In the genomic region with DNA sequence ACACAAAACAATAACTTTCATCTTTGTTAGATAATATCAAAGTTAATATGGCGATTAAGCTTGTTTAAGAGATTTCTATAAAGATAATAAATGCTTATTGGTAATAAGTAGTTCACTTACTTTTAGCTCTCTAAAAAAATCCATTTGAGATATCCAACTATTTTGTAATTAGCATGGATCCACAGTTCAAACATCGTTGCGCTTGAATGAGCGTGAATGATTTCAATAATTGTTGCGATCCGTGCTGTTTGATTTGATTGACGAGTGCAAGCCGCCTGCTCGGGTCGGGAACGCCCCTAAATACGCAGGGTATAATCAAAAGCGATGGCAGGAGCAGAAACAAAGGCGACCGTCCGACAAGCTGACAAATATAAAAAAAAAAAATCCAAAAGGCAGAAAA, we compare ENCODE assay signal across 3 fruit fly cellular contexts.
TF ChIP-seq lines count a peak whose summit lies in the region.

No protein-coding gene starts in this region.

TF ChIP-seq in whole organism, prepupa, 60 proteins besides CTCF, POLR2A, EP300 and RAD21 (continues in another document):
- TF ChIP-seq CG15336 (GFP tag; IDR thresholded peaks at IDR 0.05; lab: Robert Waterston, UW) (no peak), acj6 (GFP tag; optimal IDR thresholded peaks at IDR 0.05; lab: Kevin White, UChicago) (peak; percentile 2), Sox102F (GFP tag; optimal IDR thresholded peaks at IDR 0.05; lab: Kevin White, UChicago) (peak; percentile 32), CG11294 (GFP tag; IDR thresholded peaks at IDR 0.05; lab: Robert Waterston, UW) (no peak), CG11762 (GFP tag; optimal IDR thresholded peaks at IDR 0.05; lab: Kevin White, UChicago; ENCODE audit: insufficient read depth) (no peak), CG32006 (GFP tag; optimal IDR thresholded peaks at IDR 0.05; lab: Kevin White, UChicago) (no peak), CG9139 (GFP tag; optimal IDR thresholded peaks at IDR 0.05; lab: Kevin White, UChicago) (no peak), CG6854 (GFP tag; optimal IDR thresholded peaks at IDR 0.05; lab: Kevin White, UChicago) (no peak), CG3032 (tag; optimal IDR thresholded peaks at IDR 0.05; lab: Kevin White, UChicago) (peak; percentile 18), Hr4 (GFP tag; optimal IDR thresholded peaks at IDR 0.05; lab: Kevin White, UChicago) (no peak), CG34406 (GFP tag; optimal IDR thresholded peaks at IDR 0.05; lab: Kevin White, UChicago) (peak; percentile 33), OdsH (GFP tag; optimal IDR thresholded peaks at IDR 0.05; lab: Kevin White, UChicago) (peak; percentile 11), CG8632 (GFP tag; optimal IDR thresholded peaks at IDR 0.05; lab: Kevin White, UChicago) (peak; percentile 19), vri (GFP tag; optimal IDR thresholded peaks at IDR 0.05; lab: Kevin White, UChicago) (no peak), dsx (GFP tag; optimal IDR thresholded peaks at IDR 0.05; lab: Kevin White, UChicago; ENCODE audit: poor library complexity, severe bottlenecking) (no peak), Gug (GFP tag; IDR thresholded peaks at IDR 0.05; lab: Robert Waterston, UW) (no peak), fkh (GFP tag; optimal IDR thresholded peaks at IDR 0.05; lab: Kevin White, UChicago) (no peak), Ets21C (GFP tag; optimal IDR thresholded peaks at IDR 0.05; lab: Kevin White, UChicago) (no peak), Met (GFP tag; optimal IDR thresholded peaks at IDR 0.05; lab: Kevin White, UChicago) (peak; percentile 46), fd59A (GFP tag; optimal IDR thresholded peaks at IDR 0.05; lab: Kevin White, UChicago) (no peak), CG6792 (GFP tag; optimal IDR thresholded peaks at IDR 0.05; lab: Kevin White, UChicago) (no peak), net (GFP tag; optimal IDR thresholded peaks at IDR 0.05; lab: Kevin White, UChicago) (no peak), CG1621 (tag; optimal IDR thresholded peaks at IDR 0.05; lab: Kevin White, UChicago) (no peak), Smox (GFP tag; optimal IDR thresholded peaks at IDR 0.05; lab: Kevin White, UChicago) (peak; percentile 12), achi (GFP tag; optimal IDR thresholded peaks at IDR 0.05; lab: Kevin White, UChicago) (no peak), Hr39 (GFP tag; optimal IDR thresholded peaks at IDR 0.05; lab: Kevin White, UChicago) (peak; percentile 50), CG6808 (GFP tag; optimal IDR thresholded peaks at IDR 0.05; lab: Kevin White, UChicago) (no peak), dac (GFP tag; optimal IDR thresholded peaks at IDR 0.05; lab: Kevin White, UChicago) (no peak), Hr38 (GFP tag; optimal IDR thresholded peaks at IDR 0.05; lab: Kevin White, UChicago) (no peak), CG8119 (GFP tag; IDR thresholded peaks at IDR 0.05; lab: Robert Waterston, UW) (no peak)

TF ChIP-seq in whole organism, pupa, 21 proteins besides CTCF, POLR2A, EP300 and RAD21:
- TF ChIP-seq rn (GFP tag; IDR thresholded peaks at IDR 0.05; lab: Robert Waterston, UW) (no peak), CG15710 (tag; optimal IDR thresholded peaks at IDR 0.05; lab: Kevin White, UChicago) (peak; percentile 12), CG8159 (tag; optimal IDR thresholded peaks at IDR 0.05; lab: Kevin White, UChicago) (peak; percentile 27), CG9948 (tag; optimal IDR thresholded peaks at IDR 0.05; lab: Kevin White, UChicago) (no peak), CG14655 (GFP tag; optimal IDR thresholded peaks at IDR 0.05; lab: Kevin White, UChicago) (no peak), Snoo (tag; optimal IDR thresholded peaks at IDR 0.05; lab: Kevin White, UChicago) (no peak), CG4496 (GFP tag; IDR thresholded peaks at IDR 0.05; lab: Robert Waterston, UW) (no peak), CG13204 (GFP tag; optimal IDR thresholded peaks at IDR 0.05; lab: Kevin White, UChicago) (no peak), CG8301 (tag; optimal IDR thresholded peaks at IDR 0.05; lab: Kevin White, UChicago) (no peak)

TF ChIP-seq in whole organism, wandering third instar larva, 38 proteins besides CTCF, POLR2A, EP300 and RAD21:
- no peak for TF ChIP-seq Abd-B (GFP tag; optimal IDR thresholded peaks at IDR 0.05; lab: Kevin White, UChicago)
- TF ChIP-seq ey (GFP tag; optimal IDR thresholded peaks at IDR 0.05; lab: Kevin White, UChicago) = peak; percentile 0
- no peak for TF ChIP-seq Hnf4 (GFP tag; optimal IDR thresholded peaks at IDR 0.05; lab: Kevin White, UChicago)
- TF ChIP-seq woc (GFP tag; optimal IDR thresholded peaks at IDR 0.05; lab: Kevin White, UChicago) = peak; percentile 50
- peak; percentile 2 for TF ChIP-seq psq (GFP tag; optimal IDR thresholded peaks at IDR 0.05; lab: Kevin White, UChicago)
- peak; percentile 29 for TF ChIP-seq Sp1 (GFP tag; optimal IDR thresholded peaks at IDR 0.05; lab: Kevin White, UChicago)
- TF ChIP-seq HLH106 (tag; optimal IDR thresholded peaks at IDR 0.05; lab: Kevin White, UChicago) = peak; percentile 43
